Fruit fly (Drosophila melanogaster) whole organism, adult: ENCODE measurements around the gene APC4.

ENCODE experiments used
- CG11617 ChIP-seq: fragments of 200-800 bp; sonication (Bioruptor generic); optimal IDR thresholded peaks from 2 replicates; lab custom pipeline; 2017; ENCODE audit warnings: mild to moderate bottlenecking, missing biosample characterization, missing genetic modification reagents, missing genetic modification characterization
- CG14711 ChIP-seq: fragments of 200-800 bp; sonication (Bioruptor generic); optimal IDR thresholded peaks from 2 replicates; lab custom pipeline; 2018; ENCODE audit warnings: missing biosample characterization, mild to moderate bottlenecking, missing genetic modification characterization, moderate library complexity
- CG7045 ChIP-seq: fragments of 200-800 bp; sonication (Bioruptor generic); optimal IDR thresholded peaks from 2 replicates; lab custom pipeline; 2017; ENCODE audit warnings: missing biosample characterization, mild to moderate bottlenecking, missing genetic modification characterization
- Hr96 ChIP-seq: fragments of 200-800 bp; sonication (Bioruptor generic); optimal IDR thresholded peaks from 2 replicates; lab custom pipeline; 2016; ENCODE audit warnings: missing biosample characterization, missing genetic modification characterization
- bab1 ChIP-seq: fragments of 200-800 bp; sonication (Bioruptor generic); optimal IDR thresholded peaks from 3 replicates; lab custom pipeline; 2019; ENCODE audit warnings: missing biosample characterization, mild to moderate bottlenecking, missing genetic modification characterization, moderate library complexity
- kay ChIP-seq: fragments of 200-800 bp; sonication (Bioruptor generic); peaks from one replicate; lab custom pipeline; 2016; ENCODE audit warnings: missing biosample characterization, missing genetic modification characterization, borderline replicate concordance
- tj ChIP-seq: fragments of 200-800 bp; sonication (Bioruptor generic); optimal IDR thresholded peaks from 3 replicates; lab custom pipeline; 2017; ENCODE audit warnings: missing biosample characterization, mild to moderate bottlenecking, missing genetic modification characterization, moderate library complexity
- toe ChIP-seq: fragments of 200-800 bp; sonication (Bioruptor generic); optimal IDR thresholded peaks from 2 replicates; lab custom pipeline; 2016; ENCODE audit warnings: missing biosample characterization, missing genetic modification characterization

DNA sequence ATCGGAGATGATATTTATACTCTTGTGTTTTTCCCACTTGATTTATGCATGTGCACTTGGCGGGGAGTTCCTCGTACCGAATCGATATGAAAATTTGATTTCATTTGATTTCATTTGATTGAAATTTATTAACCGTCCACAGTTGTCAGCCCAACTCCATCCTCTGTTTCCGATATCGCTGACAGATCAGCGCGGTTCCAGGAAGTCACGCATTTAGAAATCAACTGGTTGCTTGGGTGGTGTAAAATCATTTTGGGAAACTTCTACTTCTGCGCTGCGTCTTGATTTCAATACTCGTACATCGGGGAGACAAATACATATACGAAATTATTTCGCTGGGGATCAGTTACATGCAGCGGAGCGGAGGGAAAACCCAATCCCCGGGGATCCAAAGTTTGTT lies 48.8 kb downstream of the APC4 start:
- TF ChIP-seq Hr96 (no peak), CG11617 (GFP tag; lab: Kevin White, UChicago) (no peak), bab1 (GFP tag; lab: Kevin White, UChicago) (no peak), kay (GFP tag; lab: Kevin White, UChicago) (no peak), toe (GFP tag; lab: Kevin White, UChicago) (no peak), tj (GFP tag; lab: Kevin White, UChicago) (no peak), CG7045 (GFP tag; lab: Kevin White, UChicago) (no peak), CG14711 (no peak)
